Fruit fly (Drosophila melanogaster) whole organism, adult: ENCODE results near the gene GstD4.

Experiments
- CG11617 ChIP-seq: fragments of 200-800 bp; sonication (Bioruptor generic); optimal IDR thresholded peaks from 2 replicates; lab custom pipeline; 2017; ENCODE audit warnings: mild to moderate bottlenecking, missing biosample characterization, missing genetic modification reagents, missing genetic modification characterization
- CG12768 ChIP-seq: fragments of 200-800 bp; sonication (Bioruptor generic); optimal IDR thresholded peaks from 2 replicates; lab custom pipeline; 2017; ENCODE audit warnings: missing biosample characterization, missing genetic modification characterization, mild to moderate bottlenecking, moderate library complexity, missing genetic modification reagents
- CG14711 ChIP-seq: fragments of 200-800 bp; sonication (Bioruptor generic); optimal IDR thresholded peaks from 2 replicates; lab custom pipeline; 2018; ENCODE audit warnings: missing biosample characterization, mild to moderate bottlenecking, missing genetic modification characterization, moderate library complexity
- CG1620 ChIP-seq: fragments of 200-800 bp; sonication (Bioruptor generic); optimal IDR thresholded peaks from 2 replicates; lab custom pipeline; 2016; ENCODE audit warnings: missing biosample characterization, missing genetic modification characterization
- CG33017 ChIP-seq: fragments of 200-800 bp; sonication (Bioruptor generic); optimal IDR thresholded peaks from 2 replicates; lab custom pipeline; 2018; ENCODE audit warnings: missing biosample characterization, mild to moderate bottlenecking, missing genetic modification characterization, moderate library complexity
- CG5204 ChIP-seq: fragments of 200-800 bp; sonication (Bioruptor generic); optimal IDR thresholded peaks from 2 replicates; lab custom pipeline; 2016; ENCODE audit warnings: missing biosample characterization, missing genetic modification characterization
- CG7045 ChIP-seq: fragments of 200-800 bp; sonication (Bioruptor generic); optimal IDR thresholded peaks from 2 replicates; lab custom pipeline; 2017; ENCODE audit warnings: missing biosample characterization, mild to moderate bottlenecking, missing genetic modification characterization
- CG7101 ChIP-seq: fragments of 200-800 bp; sonication (Bioruptor generic); optimal IDR thresholded peaks from 2 replicates; lab custom pipeline; 2018; ENCODE audit warnings: missing biosample characterization, mild to moderate bottlenecking, missing genetic modification characterization, moderate library complexity
- Clk ChIP-seq: fragments of 200-800 bp; sonication (Bioruptor generic); optimal IDR thresholded peaks from 2 replicates; lab custom pipeline; 2017; ENCODE audit warnings: missing biosample characterization, missing genetic modification characterization
- Crg-1 ChIP-seq: fragments of 200-800 bp; sonication (Bioruptor generic); optimal IDR thresholded peaks from 2 replicates; lab custom pipeline; 2016; ENCODE audit warnings: missing biosample characterization, missing genetic modification characterization
- Hr96 ChIP-seq: fragments of 200-800 bp; sonication (Bioruptor generic); optimal IDR thresholded peaks from 2 replicates; lab custom pipeline; 2016; ENCODE audit warnings: missing biosample characterization, missing genetic modification characterization
- Mnt ChIP-seq: fragments of 200-800 bp; sonication (Bioruptor generic); optimal IDR thresholded peaks from 2 replicates; lab custom pipeline; 2016; ENCODE audit warnings: missing biosample characterization, mild to moderate bottlenecking, missing genetic modification characterization
- bab1 ChIP-seq: fragments of 200-800 bp; sonication (Bioruptor generic); optimal IDR thresholded peaks from 3 replicates; lab custom pipeline; 2019; ENCODE audit warnings: missing biosample characterization, mild to moderate bottlenecking, missing genetic modification characterization, moderate library complexity
- cic ChIP-seq: fragments of 200-800 bp; sonication (Bioruptor generic); optimal IDR thresholded peaks from 2 replicates; lab custom pipeline; 2017; ENCODE audit warnings: missing biosample characterization, mild to moderate bottlenecking, missing genetic modification characterization, moderate library complexity
- cnc ChIP-seq, 2 experiments: fragments of >200 bp; optimal IDR thresholded peaks; 2 replicates each; lab custom pipeline; 2017
- kay ChIP-seq: fragments of 200-800 bp; sonication (Bioruptor generic); peaks from one replicate; lab custom pipeline; 2016; ENCODE audit warnings: missing biosample characterization, missing genetic modification characterization, borderline replicate concordance
- ovo ChIP-seq: fragments of 200-800 bp; sonication (Bioruptor generic); optimal IDR thresholded peaks from 2 replicates; lab custom pipeline; 2016; ENCODE audit warnings: missing biosample characterization, missing genetic modification characterization
- pad ChIP-seq: fragments of 200-800 bp; sonication (Bioruptor generic); optimal IDR thresholded peaks from 3 replicates; lab custom pipeline; 2017; ENCODE audit warnings: missing biosample characterization, missing genetic modification characterization, mild to moderate bottlenecking, moderate library complexity, missing genetic modification reagents
- tj ChIP-seq: fragments of 200-800 bp; sonication (Bioruptor generic); optimal IDR thresholded peaks from 3 replicates; lab custom pipeline; 2017; ENCODE audit warnings: missing biosample characterization, mild to moderate bottlenecking, missing genetic modification characterization, moderate library complexity
- toe ChIP-seq: fragments of 200-800 bp; sonication (Bioruptor generic); optimal IDR thresholded peaks from 2 replicates; lab custom pipeline; 2016; ENCODE audit warnings: missing biosample characterization, missing genetic modification characterization

Gene GstD4

dm6 chr3R:12364580-12364979 is 9.3 kb upstream of the GstD4 start, which contains the start of gene Tim17a1:
Gene Tim17a1 (minus strand): TSS chr3R:12364680.
- TF ChIP-seq CG5204 (no peak), bab1 (GFP tag; lab: Kevin White, UChicago) (no peak), CG12768 (GFP tag; lab: Kevin White, UChicago) (no peak), CG11617 (no peak), Crg-1 (GFP tag; lab: Kevin White, UChicago) (no peak), CG14711 (tag; lab: Kevin White, UChicago) (no peak), CG33017 (tag; lab: Kevin White, UChicago) (no peak), toe (GFP tag; lab: Kevin White, UChicago) (no peak), tj (GFP tag; lab: Kevin White, UChicago) (no peak)

dm6 chr3R:12365264-12365840 is 8.5 kb upstream of the GstD4 start, which contains the start of gene GstD10:
Gene GstD10 (minus strand): TSS chr3R:12365735.
- TF ChIP-seq pad (GFP tag; lab: Kevin White, UChicago) = no peak

- TF ChIP-seq CG12768 (GFP tag; lab: Kevin White, UChicago) (no peak), pad (GFP tag; lab: Kevin White, UChicago) (no peak), cnc (optimal IDR thresholded peaks at IDR 0.05; lab: Kevin White, UChicago) (no peak), CG33017 (tag; lab: Kevin White, UChicago) (no peak), kay (GFP tag; lab: Kevin White, UChicago) (peak; percentile 8), ovo (GFP tag; lab: Kevin White, UChicago) (no peak), toe (GFP tag; lab: Kevin White, UChicago) (no peak), bab1 (GFP tag; lab: Kevin White, UChicago) (no peak), CG1620 (GFP tag; lab: Kevin White, UChicago) (no peak), CG11617 (no peak), cic (GFP tag; lab: Kevin White, UChicago) (peak; percentile 26), Hr96 (no peak), CG5204 (no peak), CG7045 (no peak)
Measured at dm6 chr3R:12365887-12366286, 8.0 kb upstream of the GstD4 start.

- TF ChIP-seq tj (GFP tag; lab: Kevin White, UChicago) (no peak), CG14711 (tag; lab: Kevin White, UChicago) (no peak), ovo (GFP tag; lab: Kevin White, UChicago) (no peak)
Measured at dm6 chr3R:12367464-12367863, 6.4 kb upstream of the GstD4 start, which contains the start of gene GstD9. Gene GstD9 (minus strand): TSS chr3R:12367564.

- TF ChIP-seq Clk (GFP tag; lab: Kevin White, UChicago) = peak; percentile 92
- no peak for TF ChIP-seq Crg-1 (GFP tag; lab: Kevin White, UChicago)
- TF ChIP-seq ovo (GFP tag; lab: Kevin White, UChicago) = peak; percentile 89
- peak; percentile 49 for TF ChIP-seq pad (GFP tag; lab: Kevin White, UChicago)
- TF ChIP-seq CG33017 (tag; lab: Kevin White, UChicago) = peak; percentile 23
- peak; percentile 69 for TF ChIP-seq CG1620 (GFP tag; lab: Kevin White, UChicago)
- TF ChIP-seq cnc (optimal IDR thresholded peaks at IDR 0.05; lab: Kevin White, UChicago) = peak in 1 of 2 experiments; percentile 85
- peak; percentile 60 for TF ChIP-seq CG7045
- peak; percentile 97 for TF ChIP-seq kay (GFP tag; lab: Kevin White, UChicago)
- TF ChIP-seq CG5204 = peak; percentile 54
- peak; percentile 97 for TF ChIP-seq cic (GFP tag; lab: Kevin White, UChicago)
- peak; percentile 48 for TF ChIP-seq Hr96
- peak; percentile 13 for TF ChIP-seq CG14711 (tag; lab: Kevin White, UChicago)
- peak; percentile 67 for TF ChIP-seq tj (GFP tag; lab: Kevin White, UChicago)
- TF ChIP-seq Mnt (GFP tag; lab: Kevin White, UChicago) = peak; percentile 90
- peak; percentile 80 for TF ChIP-seq bab1 (GFP tag; lab: Kevin White, UChicago)
- TF ChIP-seq CG7101 (tag; lab: Kevin White, UChicago) = peak; percentile 56
- TF ChIP-seq toe (GFP tag; lab: Kevin White, UChicago) = peak; percentile 81
- TF ChIP-seq CG12768 (GFP tag; lab: Kevin White, UChicago) = peak; percentile 92
- TF ChIP-seq CG11617 = peak; percentile 69
Measured at dm6 chr3R:12369135-12369792, 4.6 kb upstream of the GstD4 start, which contains the start of gene GstD1. Gene GstD1 (minus strand): TSS chr3R:12369268.

dm6 chr3R:12369793-12370642 is 3.9 kb upstream of the GstD4 start:
- TF ChIP-seq cic (GFP tag; lab: Kevin White, UChicago) = no peak
- TF ChIP-seq kay (GFP tag; lab: Kevin White, UChicago) = peak; percentile 90
- TF ChIP-seq Clk (GFP tag; lab: Kevin White, UChicago) = no peak
- no peak for TF ChIP-seq Crg-1 (GFP tag; lab: Kevin White, UChicago)
- no peak for TF ChIP-seq CG7045
- no peak for TF ChIP-seq ovo (GFP tag; lab: Kevin White, UChicago)
- TF ChIP-seq CG5204 = peak; percentile 8
- no peak for TF ChIP-seq CG7101 (tag; lab: Kevin White, UChicago)
- TF ChIP-seq bab1 (GFP tag; lab: Kevin White, UChicago) = no peak
- TF ChIP-seq cnc (optimal IDR thresholded peaks at IDR 0.05; lab: Kevin White, UChicago) = peak; percentile 91 to 97
- no peak for TF ChIP-seq Mnt (GFP tag; lab: Kevin White, UChicago)
- TF ChIP-seq CG33017 (tag; lab: Kevin White, UChicago) = no peak
- peak; percentile 12 for TF ChIP-seq CG14711 (tag; lab: Kevin White, UChicago)
- TF ChIP-seq CG11617 = no peak
- TF ChIP-seq CG1620 (GFP tag; lab: Kevin White, UChicago) = no peak
- no peak for TF ChIP-seq tj (GFP tag; lab: Kevin White, UChicago)
- no peak for TF ChIP-seq pad (GFP tag; lab: Kevin White, UChicago)
- TF ChIP-seq Hr96 = no peak
- TF ChIP-seq toe (GFP tag; lab: Kevin White, UChicago) = no peak
- no peak for TF ChIP-seq CG12768 (GFP tag; lab: Kevin White, UChicago)
